ENCODE assay signal across 5 worm cellular contexts in the genomic region with DNA sequence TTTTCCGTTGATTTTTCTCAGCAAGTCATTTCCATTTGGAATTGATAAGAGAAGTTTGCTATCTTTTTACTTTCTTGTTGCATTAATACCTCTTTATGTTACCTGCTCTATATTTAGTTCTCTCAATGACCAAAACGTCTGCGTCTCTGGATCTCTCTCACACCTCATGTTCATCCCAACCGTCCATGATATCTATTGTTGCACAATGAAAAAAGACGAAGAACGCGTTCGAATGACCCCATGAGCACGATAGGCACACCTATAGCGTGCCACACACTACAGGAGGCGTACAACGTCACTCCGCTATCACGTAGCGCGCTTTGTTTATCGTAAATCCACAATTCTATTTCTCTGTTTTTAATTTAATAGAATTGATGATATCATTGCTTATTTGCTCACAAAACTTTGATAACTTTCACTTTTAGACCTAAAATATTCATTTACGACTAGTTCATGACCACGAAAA.
TF ChIP-seq lines count a peak whose summit lies in the region.

A gene (plus strand): TSS at position 328 of the 466 bp plus-strand sequence.

TF ChIP-seq in whole organism, L1 larva, 84 proteins besides CTCF, POLR2A, EP300 and RAD21 (continues in another document):
- TF ChIP-seq ets-5 (GFP tag; IDR thresholded peaks at IDR 0.05; lab: Robert Waterston, UW) (no peak), efl-1 (optimal IDR thresholded peaks at IDR 0.05; lab: Kevin White, UChicago) (peak; percentile 10 to 22), efl-1 (GFP tag; optimal IDR thresholded peaks at IDR 0.05 in 1 of 2; lab: Kevin White, UChicago) (peak; percentile 5 to 92), mef-2 (tag; optimal IDR thresholded peaks at IDR 0.05; lab: Kevin White, UChicago) (no peak), elt-3 (tag; optimal IDR thresholded peaks at IDR 0.05; lab: Kevin White, UChicago) (no peak), elt-2 (tag; optimal IDR thresholded peaks at IDR 0.05; lab: Kevin White, UChicago) (peak; percentile 62), ceh-8 (GFP tag; optimal IDR thresholded peaks at IDR 0.05; lab: Kevin White, UChicago) (no peak), lin-39 (tag; optimal IDR thresholded peaks at IDR 0.05; lab: Kevin White, UChicago) (no peak), nhr-11 (tag; optimal IDR thresholded peaks at IDR 0.05; lab: Kevin White, UChicago) (no peak), dsc-1 (tag; optimal IDR thresholded peaks at IDR 0.05; lab: Kevin White, UChicago) (peak; percentile 42), mab-9 (GFP tag; IDR thresholded peaks at IDR 0.05; lab: Robert Waterston, UW) (no peak), nhr-237 (tag; optimal IDR thresholded peaks at IDR 0.05; lab: Kevin White, UChicago) (no peak), ceh-63 (GFP tag; optimal IDR thresholded peaks at IDR 0.05; lab: Kevin White, UChicago) (no peak), irx-1 (tag; optimal IDR thresholded peaks at IDR 0.05; lab: Kevin White, UChicago) (peak; percentile 33), skn-1 (tag; optimal IDR thresholded peaks at IDR 0.05; lab: Kevin White, UChicago) (no peak), lin-14 (GFP tag; optimal IDR thresholded peaks at IDR 0.05; lab: Kevin White, UChicago) (peak; percentile 39), nhr-12 (tag; optimal IDR thresholded peaks at IDR 0.05; lab: Kevin White, UChicago) (no peak), rnt-1 (tag; optimal IDR thresholded peaks at IDR 0.05; lab: Kevin White, UChicago) (peak; percentile 25)

TF ChIP-seq in whole organism, L3 larva, 47 proteins besides CTCF, POLR2A, EP300 and RAD21:
- peak; percentile 45 for TF ChIP-seq pha-4 (tag; optimal IDR thresholded peaks at IDR 0.05; lab: Kevin White, UChicago)
- TF ChIP-seq lin-15B (tag; optimal IDR thresholded peaks at IDR 0.05; lab: Kevin White, UChicago): peak; percentile 41
- TF ChIP-seq mdl-1 (tag; optimal IDR thresholded peaks at IDR 0.05; lab: Kevin White, UChicago): no peak
- peak; percentile 43 for TF ChIP-seq nfya-1 (tag; optimal IDR thresholded peaks at IDR 0.05; lab: Kevin White, UChicago; ENCODE audit: insufficient read depth)
- no peak for TF ChIP-seq ztf-11 (tag; optimal IDR thresholded peaks at IDR 0.05; lab: Kevin White, UChicago)
- no peak for TF ChIP-seq lin-39 (tag; optimal IDR thresholded peaks at IDR 0.05; lab: Kevin White, UChicago)
- TF ChIP-seq pqm-1 (tag; optimal IDR thresholded peaks at IDR 0.05; lab: Kevin White, UChicago): peak; percentile 53
- TF ChIP-seq R02D3.7 (tag; optimal IDR thresholded peaks at IDR 0.05; lab: Kevin White, UChicago): peak; percentile 89
- TF ChIP-seq elt-2 (tag; optimal IDR thresholded peaks at IDR 0.05; lab: Kevin White, UChicago): peak; percentile 91

TF ChIP-seq in whole organism, early embryonic, 17 proteins besides CTCF, POLR2A, EP300 and RAD21:
- TF ChIP-seq flt-1 (GFP tag; IDR thresholded peaks at IDR 0.05; lab: Robert Waterston, UW) (no peak), hmg-4 (GFP tag; optimal IDR thresholded peaks at IDR 0.05; lab: Kevin White, UChicago) (peak; percentile 15), hmbx-1 (tag; optimal IDR thresholded peaks at IDR 0.05; lab: Kevin White, UChicago) (no peak), pes-1 (GFP tag; IDR thresholded peaks at IDR 0.05; lab: Robert Waterston, UW) (no peak)

TF ChIP-seq in whole organism, midembryonic, 9 proteins besides CTCF, POLR2A, EP300 and RAD21:
- TF ChIP-seq med-1 (GFP tag; optimal IDR thresholded peaks at IDR 0.05; lab: Kevin White, UChicago; ENCODE audit: insufficient read depth) (no peak), T22C8.4 (GFP tag; IDR thresholded peaks at IDR 0.05; lab: Robert Waterston, UW) (no peak), ztf-29 (GFP tag; IDR thresholded peaks at IDR 0.05; lab: Robert Waterston, UW) (no peak), tab-1 (GFP tag; IDR thresholded peaks at IDR 0.05; lab: Robert Waterston, UW) (no peak), ztf-23 (GFP tag; IDR thresholded peaks at IDR 0.05; lab: Robert Waterston, UW) (no peak), ref-1 (GFP tag; conservative IDR thresholded peaks at IDR 0.05; lab: Robert Waterston, UW) (no peak), cog-1 (tag; optimal IDR thresholded peaks at IDR 0.05; lab: Kevin White, UChicago) (no peak), klf-2 (GFP tag; conservative IDR thresholded peaks at IDR 0.05; lab: Robert Waterston, UW) (no peak), flt-1 (GFP tag; IDR thresholded peaks at IDR 0.05; lab: Robert Waterston, UW) (0 out of 2 replicates have a peak, but pooled peaks have one; percentile 37)

TF ChIP-seq in whole organism, young adult, 124 proteins besides CTCF, POLR2A, EP300 and RAD21:
- TF ChIP-seq ztf-18 (tag; optimal IDR thresholded peaks at IDR 0.05; lab: Kevin White, UChicago) (peak; percentile 8), snpc-4 (GFP tag; optimal IDR thresholded peaks at IDR 0.05; lab: Kevin White, UChicago) (no peak), snpc-4 (tag; optimal IDR thresholded peaks at IDR 0.05; lab: Kevin White, UChicago) (peak in 1 of 4 experiments; percentile 2), attf-3 (GFP tag; conservative IDR thresholded peaks at IDR 0.05; lab: Robert Waterston, UW) (peak; percentile 92), ZK185.1 (tag; optimal IDR thresholded peaks at IDR 0.05; lab: Kevin White, UChicago; ENCODE audit: poor library complexity, severe bottlenecking) (peak; percentile 22), nhr-80 (tag; optimal IDR thresholded peaks at IDR 0.05; lab: Kevin White, UChicago) (peak; percentile 88), ets-4 (GFP tag; optimal IDR thresholded peaks at IDR 0.05; lab: Kevin White, UChicago) (no peak), Y53G8AR.9 (GFP tag; conservative IDR thresholded peaks at IDR 0.05; lab: Robert Waterston, UW) (no peak), attf-5 (GFP tag; optimal IDR thresholded peaks at IDR 0.05; lab: Kevin White, UChicago) (peak; percentile 29), F39B2.1 (GFP tag; IDR thresholded peaks at IDR 0.05; lab: Robert Waterston, UW) (no peak), F57A8.1 (GFP tag; optimal IDR thresholded peaks at IDR 0.05; lab: Kevin White, UChicago) (no peak), cebp-1 (GFP tag; IDR thresholded peaks at IDR 0.05; lab: Robert Waterston, UW) (no peak), cebp-1 (tag; optimal IDR thresholded peaks at IDR 0.05; lab: Kevin White, UChicago) (peak; percentile 62), atf-7 (tag; optimal IDR thresholded peaks at IDR 0.05; lab: Kevin White, UChicago) (peak; percentile 28), ztf-25 (GFP tag; IDR thresholded peaks at IDR 0.05; lab: Robert Waterston, UW) (no peak), somi-1 (GFP tag; optimal IDR thresholded peaks at IDR 0.05; lab: Kevin White, UChicago) (no peak), dox-1 (GFP tag; IDR thresholded peaks at IDR 0.05; lab: Robert Waterston, UW) (0 out of 2 replicates have a peak, but pooled peaks have one; percentile 40), let-526 (GFP tag; IDR thresholded peaks at IDR 0.05; lab: Robert Waterston, UW) (0 out of 2 replicates have a peak, but pooled peaks have one; percentile 18), B0019.2 (GFP tag; conservative IDR thresholded peaks at IDR 0.05; lab: Robert Waterston, UW) (no peak), ekl-4 (GFP tag; IDR thresholded peaks at IDR 0.05; lab: Robert Waterston, UW) (no peak), hsf-1 (GFP tag; IDR thresholded peaks at IDR 0.05; lab: Robert Waterston, UW) (no peak), mes-4 (tag; optimal IDR thresholded peaks at IDR 0.05; lab: Kevin White, UChicago) (no peak)
TF ChIP-seq in whole organism, young adult: peak in this region for 10.
